Worm (Caenorhabditis elegans): ENCODE results near the gene cTel55X.1.

cTel55X.1 gene

DNA sequence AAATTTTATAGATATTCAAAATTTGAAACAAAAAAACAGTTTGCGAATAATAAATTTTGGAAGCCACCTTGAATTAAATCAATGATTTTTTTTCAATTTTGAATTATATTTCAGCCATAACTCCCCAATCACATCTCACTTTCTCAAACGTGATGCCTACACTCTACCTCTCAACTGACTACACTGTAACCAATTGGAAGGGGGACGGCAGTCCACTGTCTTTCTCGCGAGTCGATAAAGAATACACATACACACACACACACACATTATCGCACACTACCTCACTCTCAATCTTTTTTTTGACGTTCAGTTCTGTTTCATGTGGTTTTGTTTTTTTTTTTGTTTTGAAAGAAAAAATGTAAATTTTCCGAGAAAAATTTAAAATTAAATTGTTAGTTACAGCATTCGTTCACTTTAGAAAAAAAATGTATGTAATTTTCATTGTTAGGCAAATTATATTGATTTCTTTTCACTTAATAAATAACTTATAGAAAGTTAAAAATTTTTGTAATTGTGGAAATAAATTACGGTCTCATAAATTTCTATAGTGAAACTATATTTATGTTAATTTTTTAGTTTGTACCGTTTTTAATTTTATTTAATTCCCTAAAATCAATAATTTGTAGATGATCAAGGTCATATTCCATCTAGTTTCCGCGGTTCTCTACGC lies at the start of gene cTel55X.1:
cTel55X.1 (plus strand) TSS at position 620 of the 670 bp plus-strand sequence.
- no peak for TF ChIP-seq hnd-1 (tag; optimal IDR thresholded peaks at IDR 0.05)
- TF ChIP-seq B0310.2 (tag; optimal IDR thresholded peaks at IDR 0.05), result no peak
- no peak for TF ChIP-seq sea-1 (GFP tag; conservative IDR thresholded peaks at IDR 0.05)
- no peak for TF ChIP-seq ceh-13 (GFP tag; optimal IDR thresholded peaks at IDR 0.05)
- TF ChIP-seq flt-1 (GFP tag; IDR thresholded peaks at IDR 0.05), result no peak

DNA sequence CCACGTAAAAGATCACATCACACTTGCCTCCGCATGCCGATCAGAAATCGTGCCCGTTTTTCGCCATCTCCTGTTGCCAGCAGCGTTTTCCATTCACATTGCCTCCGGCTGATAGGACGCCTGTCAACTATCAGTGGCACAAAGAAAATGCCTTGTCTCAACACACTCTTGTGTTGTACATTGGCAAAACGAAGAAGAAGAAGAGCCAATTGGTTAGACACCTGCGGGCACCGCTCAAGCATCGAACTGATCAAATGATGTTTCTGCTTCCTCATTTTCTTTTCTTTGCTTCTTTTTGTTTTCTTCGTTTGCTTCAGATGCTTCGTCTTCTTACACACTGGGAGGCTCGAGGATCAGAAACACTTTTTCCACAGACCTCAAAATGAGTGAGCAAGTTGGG lies 47.5 kb upstream of the cTel55X.1 start:
- TF ChIP-seq pes-1 (GFP tag; IDR thresholded peaks at IDR 0.05) (no peak), F13C5.2 (tag; optimal IDR thresholded peaks at IDR 0.05) (no peak), tbx-11 (GFP tag; IDR thresholded peaks at IDR 0.05) (no peak), aly-1 (tag; optimal IDR thresholded peaks at IDR 0.05) (no peak), scrt-1 (GFP tag; IDR thresholded peaks at IDR 0.05) (no peak), sea-1 (GFP tag; conservative IDR thresholded peaks at IDR 0.05) (no peak), tbx-37 (GFP tag; conservative IDR thresholded peaks at IDR 0.05) (no peak), hmbx-1 (tag; optimal IDR thresholded peaks at IDR 0.05) (no peak), ama-1 (optimal IDR thresholded peaks at IDR 0.05) (no peak), ets-7 (tag; optimal IDR thresholded peaks at IDR 0.05) (no peak), ceh-13 (GFP tag; optimal IDR thresholded peaks at IDR 0.05) (no peak), B0310.2 (tag; optimal IDR thresholded peaks at IDR 0.05) (no peak)

ce11 chrX:17670379-17671077 lies 44.2 kb upstream of the cTel55X.1 start, which contains the start of gene T23E7.2:
Gene T23E7.2, plus strand, starts transcription at chrX:17671027.
- no peak for TF ChIP-seq ceh-13 (GFP tag; optimal IDR thresholded peaks at IDR 0.05)
- no peak for TF ChIP-seq F13C5.2 (tag; optimal IDR thresholded peaks at IDR 0.05)
- TF ChIP-seq hmbx-1 (tag; optimal IDR thresholded peaks at IDR 0.05), result no peak
- TF ChIP-seq ama-1 (optimal IDR thresholded peaks at IDR 0.05), result no peak
- no peak for TF ChIP-seq ets-7 (tag; optimal IDR thresholded peaks at IDR 0.05)
- no peak for TF ChIP-seq aly-1 (tag; optimal IDR thresholded peaks at IDR 0.05)
- TF ChIP-seq tbx-37 (GFP tag; conservative IDR thresholded peaks at IDR 0.05), result no peak
- no peak for TF ChIP-seq scrt-1 (GFP tag; IDR thresholded peaks at IDR 0.05)
- TF ChIP-seq hnd-1 (tag; optimal IDR thresholded peaks at IDR 0.05), result no peak

DNA sequence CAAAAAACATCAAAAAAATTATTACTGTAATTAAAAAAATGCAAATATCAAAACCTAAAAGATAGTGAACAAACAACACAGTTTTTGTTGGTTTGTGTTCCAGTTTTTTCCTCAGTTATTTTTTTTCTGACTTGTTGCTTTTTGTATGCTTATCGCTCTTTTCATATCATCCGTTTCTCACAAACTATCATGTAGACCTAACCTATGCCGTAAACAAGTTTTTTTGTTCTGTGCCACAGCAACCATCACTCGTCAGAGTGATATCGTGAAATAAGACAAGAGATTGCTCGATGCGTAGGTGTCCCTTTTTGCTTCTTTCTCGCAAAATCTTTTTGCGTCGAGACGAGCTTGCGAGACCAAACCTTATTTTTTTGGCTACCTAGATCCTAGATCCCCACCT lies 42.5 kb upstream of the cTel55X.1 start:
- TF ChIP-seq tra-4 (tag; optimal IDR thresholded peaks at IDR 0.05) (no peak), scrt-1 (GFP tag; IDR thresholded peaks at IDR 0.05) (no peak), tbx-37 (GFP tag; conservative IDR thresholded peaks at IDR 0.05) (no peak), hmg-4 (GFP tag; optimal IDR thresholded peaks at IDR 0.05) (no peak), sea-1 (GFP tag; conservative IDR thresholded peaks at IDR 0.05) (no peak), pes-1 (GFP tag; IDR thresholded peaks at IDR 0.05) (no peak), flt-1 (GFP tag; IDR thresholded peaks at IDR 0.05) (no peak), ama-1 (optimal IDR thresholded peaks at IDR 0.05) (no peak), ceh-36 (tag; optimal IDR thresholded peaks at IDR 0.05) (no peak), hnd-1 (tag; optimal IDR thresholded peaks at IDR 0.05) (no peak), B0310.2 (tag; optimal IDR thresholded peaks at IDR 0.05) (no peak), F13C5.2 (tag; optimal IDR thresholded peaks at IDR 0.05) (no peak), ets-7 (tag; optimal IDR thresholded peaks at IDR 0.05) (no peak), hmbx-1 (tag; optimal IDR thresholded peaks at IDR 0.05) (no peak), aly-1 (tag; optimal IDR thresholded peaks at IDR 0.05) (no peak), ceh-13 (GFP tag; optimal IDR thresholded peaks at IDR 0.05) (no peak), tbx-11 (GFP tag; IDR thresholded peaks at IDR 0.05) (no peak)

- TF ChIP-seq F13C5.2 (tag; optimal IDR thresholded peaks at IDR 0.05) (no peak), B0310.2 (tag; optimal IDR thresholded peaks at IDR 0.05) (no peak), ama-1 (optimal IDR thresholded peaks at IDR 0.05) (no peak), ets-7 (tag; optimal IDR thresholded peaks at IDR 0.05) (no peak), ceh-36 (tag; optimal IDR thresholded peaks at IDR 0.05) (no peak), hmg-4 (GFP tag; optimal IDR thresholded peaks at IDR 0.05) (no peak), tbx-37 (GFP tag; conservative IDR thresholded peaks at IDR 0.05) (no peak), pes-1 (GFP tag; IDR thresholded peaks at IDR 0.05) (no peak), hnd-1 (tag; optimal IDR thresholded peaks at IDR 0.05) (no peak), tbx-11 (GFP tag; IDR thresholded peaks at IDR 0.05) (no peak), flt-1 (GFP tag; IDR thresholded peaks at IDR 0.05) (no peak), hmbx-1 (tag; optimal IDR thresholded peaks at IDR 0.05) (no peak)
Observed at ce11 chrX:17674313-17674712, 40.4 kb upstream of the cTel55X.1 start.

ce11 chrX:17675727-17676126 lies 39.0 kb upstream of the cTel55X.1 start:
- TF ChIP-seq ets-7 (tag; optimal IDR thresholded peaks at IDR 0.05) (no peak), hnd-1 (tag; optimal IDR thresholded peaks at IDR 0.05) (no peak), aly-1 (tag; optimal IDR thresholded peaks at IDR 0.05) (no peak), flt-1 (GFP tag; IDR thresholded peaks at IDR 0.05) (no peak), ceh-36 (tag; optimal IDR thresholded peaks at IDR 0.05) (no peak), hmg-4 (GFP tag; optimal IDR thresholded peaks at IDR 0.05) (no peak), B0310.2 (tag; optimal IDR thresholded peaks at IDR 0.05) (no peak), tbx-37 (GFP tag; conservative IDR thresholded peaks at IDR 0.05) (no peak), scrt-1 (GFP tag; IDR thresholded peaks at IDR 0.05) (no peak), ceh-13 (GFP tag; optimal IDR thresholded peaks at IDR 0.05) (no peak), pes-1 (GFP tag; IDR thresholded peaks at IDR 0.05) (no peak), hmbx-1 (tag; optimal IDR thresholded peaks at IDR 0.05) (no peak), sea-1 (GFP tag; conservative IDR thresholded peaks at IDR 0.05) (no peak), F13C5.2 (tag; optimal IDR thresholded peaks at IDR 0.05) (no peak), tra-4 (tag; optimal IDR thresholded peaks at IDR 0.05) (no peak), ama-1 (optimal IDR thresholded peaks at IDR 0.05) (no peak), tbx-11 (GFP tag; IDR thresholded peaks at IDR 0.05) (no peak)

- TF ChIP-seq ceh-13 (GFP tag; optimal IDR thresholded peaks at IDR 0.05), result no peak
- no peak for TF ChIP-seq ets-7 (tag; optimal IDR thresholded peaks at IDR 0.05)
Observed at ce11 chrX:17676679-17677078, 38.1 kb upstream of the cTel55X.1 start.
